Fruit fly (Drosophila melanogaster): Measurements from ENCODE around the gene PVRAP.

PVRAP gene

DNA sequence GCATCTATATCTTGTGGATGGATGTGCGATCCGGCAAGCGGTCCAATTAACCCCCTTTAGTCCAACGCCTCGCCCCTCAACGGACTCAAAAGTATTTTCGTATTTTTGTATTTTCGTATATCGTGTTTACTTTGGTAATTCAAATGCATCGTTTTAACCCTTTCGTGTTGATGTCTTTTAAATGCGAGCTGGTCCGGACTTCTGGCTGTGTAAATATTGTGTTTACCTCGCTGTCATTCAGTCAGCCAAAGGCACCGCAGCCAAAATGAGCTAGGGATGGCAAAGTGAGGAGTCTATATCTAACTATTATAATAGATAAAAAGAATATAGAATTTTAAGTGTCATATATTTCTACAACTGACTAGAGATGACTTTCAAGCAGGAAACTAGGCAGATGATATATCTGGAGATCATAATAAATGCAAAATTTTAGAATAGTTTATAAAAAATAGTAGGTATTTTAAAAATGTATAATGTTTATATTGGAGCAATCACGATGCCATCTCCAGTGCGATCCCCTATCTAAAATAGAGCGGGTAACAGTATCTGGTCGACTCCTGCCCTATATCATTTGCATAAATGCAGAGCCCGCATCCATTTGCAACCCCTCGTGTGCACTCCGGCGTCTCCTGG lies 13.3 kb upstream of the PVRAP start (continued):
- TF ChIP-seq lola (GFP tag; optimal IDR thresholded peaks at IDR 0.05): peak in 1 of 3 experiments; percentile 42
- no peak for TF ChIP-seq bab2 (GFP tag; optimal IDR thresholded peaks at IDR 0.05)
- TF ChIP-seq crp (GFP tag; optimal IDR thresholded peaks at IDR 0.05): no peak
- no peak for TF ChIP-seq CG9817 (tag; optimal IDR thresholded peaks at IDR 0.05)
- no peak for TF ChIP-seq tx (GFP tag; optimal IDR thresholded peaks at IDR 0.05)
- TF ChIP-seq CG4424 (GFP tag; optimal IDR thresholded peaks at IDR 0.05): no peak
- no peak for TF ChIP-seq CG9609 (GFP tag; optimal IDR thresholded peaks at IDR 0.05)
- no peak for TF ChIP-seq ind (GFP tag; optimal IDR thresholded peaks at IDR 0.05)
- TF ChIP-seq CG18619 (GFP tag; optimal IDR thresholded peaks at IDR 0.05): no peak
- TF ChIP-seq CG10209 (GFP tag; optimal IDR thresholded peaks at IDR 0.05): peak; percentile 16
- TF ChIP-seq gcm2 (GFP tag; optimal IDR thresholded peaks at IDR 0.05): no peak
- no peak for TF ChIP-seq chn (GFP tag; optimal IDR thresholded peaks at IDR 0.05)
- TF ChIP-seq inv (GFP tag; IDR thresholded peaks at IDR 0.05; ENCODE audit: partially characterized antibody): no peak
- no peak for TF ChIP-seq gem (tag; optimal IDR thresholded peaks at IDR 0.05)
- TF ChIP-seq Hey (tag; optimal IDR thresholded peaks at IDR 0.05): no peak
- TF ChIP-seq zen (tag; optimal IDR thresholded peaks at IDR 0.05): no peak
- peak; percentile 36; the same call in 1 of the 2 replicates for TF ChIP-seq CG17328 (GFP tag; IDR thresholded peaks at IDR 0.05)
- TF ChIP-seq dati (GFP tag; IDR thresholded peaks at IDR 0.05): no peak
- no peak for TF ChIP-seq tin (GFP tag; optimal IDR thresholded peaks at IDR 0.05)
- TF ChIP-seq twi (tag; optimal IDR thresholded peaks at IDR 0.05): no peak
- TF ChIP-seq Ets65A (GFP tag): no peak
- no peak for TF ChIP-seq CG12659 (GFP tag; optimal IDR thresholded peaks at IDR 0.05)
- TF ChIP-seq gce (GFP tag; IDR thresholded peaks at IDR 0.05): no peak
- TF ChIP-seq Myb (GFP tag; optimal IDR thresholded peaks at IDR 0.05): no peak
- no peak for TF ChIP-seq Blimp-1 (GFP tag; optimal IDR thresholded peaks at IDR 0.05)
- no peak for TF ChIP-seq NFAT (GFP tag; IDR thresholded peaks at IDR 0.05)
- TF ChIP-seq CG8281 (tag; optimal IDR thresholded peaks at IDR 0.05): no peak
- TF ChIP-seq Bgb (GFP tag; IDR thresholded peaks at IDR 0.05; ENCODE audit: partially characterized antibody): no peak
- TF ChIP-seq CG3838 (GFP tag; optimal IDR thresholded peaks at IDR 0.05): no peak
- TF ChIP-seq sima (GFP tag; optimal IDR thresholded peaks at IDR 0.05): no peak
- no peak for TF ChIP-seq CG15073 (GFP tag; optimal IDR thresholded peaks at IDR 0.05)
- TF ChIP-seq ssp (GFP tag; IDR thresholded peaks at IDR 0.05): no peak
- no peak for TF ChIP-seq Ptx1 (GFP tag; IDR thresholded peaks at IDR 0.05)
- no peak for TF ChIP-seq CG9797 (GFP tag; optimal IDR thresholded peaks at IDR 0.05)
- TF ChIP-seq CG9727 (GFP tag; optimal IDR thresholded peaks at IDR 0.05): peak; percentile 34
- no peak for TF ChIP-seq CG17361 (GFP tag; IDR thresholded peaks at IDR 0.05)
- no peak for TF ChIP-seq CG32532 (GFP tag; IDR thresholded peaks at IDR 0.05)
- TF ChIP-seq gro (GFP tag; optimal IDR thresholded peaks at IDR 0.05): no peak
- peak; percentile 36 for TF ChIP-seq CG18262 (tag; optimal IDR thresholded peaks at IDR 0.05)
- TF ChIP-seq sc (optimal IDR thresholded peaks at IDR 0.05): no peak
- no peak for TF ChIP-seq sc (GFP tag; optimal IDR thresholded peaks at IDR 0.05)
- TF ChIP-seq Rx (GFP tag; IDR thresholded peaks at IDR 0.05): no peak
- no peak for TF ChIP-seq bcd (GFP tag; optimal IDR thresholded peaks at IDR 0.05)
- no peak for TF ChIP-seq CG14050 (GFP tag; IDR thresholded peaks at IDR 0.05)
- no peak for TF ChIP-seq CG5953 (GFP tag; IDR thresholded peaks at IDR 0.05)
- TF ChIP-seq CG13287 (GFP tag; IDR thresholded peaks at IDR 0.05; ENCODE audit: partially characterized antibody): no peak
- no peak for TF ChIP-seq seq (GFP tag; IDR thresholded peaks at IDR 0.05)
- no peak for TF ChIP-seq dan (GFP tag; IDR thresholded peaks at IDR 0.05)
- TF ChIP-seq CG10267 (tag; optimal IDR thresholded peaks at IDR 0.05): no peak
- TF ChIP-seq gcm (GFP tag; optimal IDR thresholded peaks at IDR 0.05): no peak
- no peak for TF ChIP-seq Sox102F (GFP tag; optimal IDR thresholded peaks at IDR 0.05)

Measured in whole organism, embryonic.